Worm (Caenorhabditis elegans): ENCODE data around the gene zipt-15.

ce11 chrIV:817879-818278 lies 6.9 kb downstream of the zipt-15 start:
- TF ChIP-seq W03F9.2 (tag; optimal IDR thresholded peaks at IDR 0.05) = no peak
- no peak for TF ChIP-seq him-1 (tag; optimal IDR thresholded peaks at IDR 0.05)

Data from whole organism, L4/young adult.